Worm (Caenorhabditis elegans): Measurements from ENCODE around the gene Y37E11B.1.

DNA sequence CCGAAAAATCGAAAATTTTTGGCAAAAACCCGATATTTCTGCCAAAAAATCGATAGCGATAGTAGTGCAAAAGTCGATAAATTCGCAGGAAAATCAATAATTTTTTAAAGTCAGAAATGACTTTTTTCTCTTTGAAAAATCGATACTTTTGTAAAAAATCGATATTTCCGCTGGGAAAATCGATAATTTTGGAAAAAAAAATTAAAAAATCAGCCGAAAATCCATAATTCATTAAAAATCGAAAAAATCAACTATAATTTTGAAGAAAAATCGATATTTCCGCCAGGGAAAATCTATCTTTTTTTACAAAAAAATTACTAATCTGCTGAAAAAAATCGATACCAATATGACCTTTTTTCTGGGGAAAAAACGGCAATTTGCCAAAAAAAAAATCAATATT is 47.9 kb upstream of the Y37E11B.1 start:
- no peak for TF ChIP-seq lin-15B (tag; optimal IDR thresholded peaks at IDR 0.05)
- no peak for TF ChIP-seq sox-4 (tag; optimal IDR thresholded peaks at IDR 0.05)
- no peak for TF ChIP-seq unc-86 (tag; optimal IDR thresholded peaks at IDR 0.05)
- no peak for TF ChIP-seq nhr-77 (tag; optimal IDR thresholded peaks at IDR 0.05)
- TF ChIP-seq fkh-8 (tag; optimal IDR thresholded peaks at IDR 0.05), result no peak
- no peak for TF ChIP-seq nhr-237 (tag; optimal IDR thresholded peaks at IDR 0.05)
- TF ChIP-seq fkh-10 (GFP tag; optimal IDR thresholded peaks at IDR 0.05), result no peak
- no peak for TF ChIP-seq nhr-76 (tag; optimal IDR thresholded peaks at IDR 0.05)
- TF ChIP-seq nhr-12 (tag; optimal IDR thresholded peaks at IDR 0.05), result no peak
- no peak for TF ChIP-seq elt-3 (tag; optimal IDR thresholded peaks at IDR 0.05)

All from whole organism, L1 larva.